Worm (Caenorhabditis elegans) whole organism, L2 larva: ENCODE results near the gene mlp-1.

Experiments
- alr-1 ChIP-seq: fragments of 150-350 bp; optimal IDR thresholded peaks from 2 replicates; lab custom pipeline; 2014; ENCODE audit warnings: missing biosample characterization, missing genetic modification characterization
- aly-2 ChIP-seq: fragments of 150-350 bp; optimal IDR thresholded peaks from 2 replicates; lab custom pipeline; 2014; ENCODE audit warnings: missing biosample characterization, missing genetic modification characterization
- blmp-1 ChIP-seq: sonication (generic microtip); optimal IDR thresholded peaks from 2 replicates; lab custom pipeline; 2017; ENCODE audit warnings: missing genetic modification characterization, mild to moderate bottlenecking, missing compliant biosample characterization, antibody characterized with exemption, moderate library complexity; ENCODE audit not compliant: insufficient read depth
- ceh-82 ChIP-seq: fragments of 150-350 bp; optimal IDR thresholded peaks from 2 replicates; lab custom pipeline; 2014; ENCODE audit warnings: missing biosample characterization, missing genetic modification characterization
- lin-39 ChIP-seq: fragments of 150-350 bp; optimal IDR thresholded peaks from 2 replicates; lab custom pipeline; 2014; ENCODE audit warnings: missing biosample characterization, missing genetic modification reagents, missing genetic modification characterization
- nhr-11 ChIP-seq: fragments of 150-350 bp; optimal IDR thresholded peaks from 2 replicates; lab custom pipeline; 2014; ENCODE audit warnings: missing biosample characterization, missing genetic modification characterization
- snpc-4 ChIP-seq: fragments of 150-350 bp; optimal IDR thresholded peaks from 2 replicates; lab custom pipeline; 2014; ENCODE audit warnings: missing biosample characterization, missing genetic modification characterization
- unc-39 ChIP-seq: fragments of 150-350 bp; optimal IDR thresholded peaks from 2 replicates; lab custom pipeline; 2014; ENCODE audit warnings: missing biosample characterization, missing genetic modification characterization
- unc-55 ChIP-seq: fragments of 150-350 bp; sonication (generic microtip); optimal IDR thresholded peaks from 3 replicates; lab custom pipeline; 2014; ENCODE audit warnings: missing biosample characterization, missing genetic modification reagents, missing genetic modification characterization
- unc-62 ChIP-seq: fragments of 150-350 bp; optimal IDR thresholded peaks from 2 replicates; lab custom pipeline; 2014; ENCODE audit warnings: missing biosample characterization, missing genetic modification reagents, missing genetic modification characterization
- zag-1 ChIP-seq: fragments of 150-350 bp; optimal IDR thresholded peaks from 2 replicates; lab custom pipeline; 2014; ENCODE audit warnings: missing biosample characterization, missing genetic modification characterization
- ztf-1 ChIP-seq: fragments of 200-800 bp; sonication (Bioruptor generic); conservative IDR thresholded peaks from 2 replicates; pipeline ENCODE4 v1.3.6; 2022; ENCODE audit warnings: missing genetic modification characterization, missing compliant biosample characterization

DNA sequence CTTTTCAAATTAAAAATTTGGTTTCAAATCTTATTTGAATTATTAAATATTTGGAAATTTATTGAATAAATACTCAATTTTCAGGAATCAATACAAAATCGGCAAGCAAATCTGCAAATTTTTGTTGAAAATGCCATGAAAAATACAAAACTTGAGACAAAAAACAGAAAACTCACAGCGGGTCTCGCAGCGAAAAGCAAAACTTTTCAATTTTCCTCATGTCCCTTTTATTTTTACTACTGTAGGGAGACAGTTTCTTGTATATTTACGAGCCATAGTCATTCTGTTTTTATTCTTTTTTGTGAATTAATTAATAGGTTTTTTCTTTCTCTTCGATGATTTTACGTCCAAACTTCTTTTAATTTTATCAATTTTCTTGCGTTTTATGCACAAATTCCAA, 13.6 kb upstream of the mlp-1 start:
- TF ChIP-seq unc-62 (GFP tag; lab: Kevin White, UChicago) (no peak), nhr-11 (tag; lab: Kevin White, UChicago) (no peak), alr-1 (tag; lab: Kevin White, UChicago) (no peak), unc-39 (tag; lab: Kevin White, UChicago) (no peak), ztf-1 (GFP tag; lab: Robert Waterston, UW) (no peak), ceh-82 (tag; lab: Kevin White, UChicago) (no peak), aly-2 (no peak), zag-1 (no peak), unc-55 (GFP tag; lab: Kevin White, UChicago) (no peak), blmp-1 (tag; lab: Kevin White, UChicago) (no peak), snpc-4 (no peak), lin-39 (no peak)
